Worm (Caenorhabditis elegans): ENCODE data around the gene K07F5.12.
A peak's percentile ranks its signal among the peaks of the same experiment; 100 is the strongest.

DNA sequence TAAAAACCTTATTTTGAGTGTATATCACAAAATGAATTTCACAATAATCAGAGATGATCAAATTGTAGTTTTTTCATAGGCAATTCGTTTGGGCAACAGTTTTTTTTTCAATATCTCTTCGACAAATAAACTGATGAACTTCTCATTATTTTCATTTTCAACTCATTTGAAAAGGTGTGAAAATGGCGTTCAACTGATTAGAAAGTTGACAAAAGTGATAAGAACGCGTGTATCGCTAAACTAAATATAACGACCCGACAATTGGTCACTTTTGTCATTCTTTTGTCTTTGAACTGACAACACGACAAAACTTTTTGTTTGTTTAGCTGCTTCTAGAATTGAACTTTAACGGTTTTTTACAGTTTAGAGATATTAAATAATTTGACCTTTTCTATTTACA is 860 bp upstream of the K07F5.12 start:
- TF ChIP-seq nhr-11 (tag; optimal IDR thresholded peaks at IDR 0.05) = no peak
- TF ChIP-seq pha-4 (tag; optimal IDR thresholded peaks at IDR 0.05) = peak; percentile 73
- TF ChIP-seq mdl-1 (tag; optimal IDR thresholded peaks at IDR 0.05) = no peak
- TF ChIP-seq snpc-4 (tag; optimal IDR thresholded peaks at IDR 0.05) = no peak
- no peak for TF ChIP-seq unc-62 (GFP tag; optimal IDR thresholded peaks at IDR 0.05)
- no peak for TF ChIP-seq fkh-10 (GFP tag; optimal IDR thresholded peaks at IDR 0.05)
- no peak for TF ChIP-seq ceh-16 (tag; optimal IDR thresholded peaks at IDR 0.05)
- no peak for TF ChIP-seq skn-1 (tag; optimal IDR thresholded peaks at IDR 0.05)
- TF ChIP-seq unc-39 (tag; optimal IDR thresholded peaks at IDR 0.05) = no peak
- TF ChIP-seq R02D3.7 (tag; optimal IDR thresholded peaks at IDR 0.05) = no peak
- TF ChIP-seq zag-1 (tag; optimal IDR thresholded peaks at IDR 0.05) = no peak
- no peak for TF ChIP-seq jun-1 (tag; optimal IDR thresholded peaks at IDR 0.05)
